Worm (Caenorhabditis elegans): ENCODE data around the gene C41H7.9.
A peak's percentile ranks its signal among the peaks of the same experiment; 100 is the strongest.

C41H7.9 gene

ce11 chrII:3014196-3014849, 2.3 kb upstream of the C41H7.9 start, which contains the start of gene C41H7.2:
TSS of gene C41H7.2 (plus strand) at chrII:3014817.
- TF ChIP-seq nhr-25 (tag; optimal IDR thresholded peaks at IDR 0.05) (no peak), pqm-1 (tag; optimal IDR thresholded peaks at IDR 0.05) (peak; percentile 49), nhr-67 (tag; optimal IDR thresholded peaks at IDR 0.05) (no peak), ama-1 (optimal IDR thresholded peaks at IDR 0.05) (no peak), nhr-23 (tag; optimal IDR thresholded peaks at IDR 0.05) (no peak), skn-1 (tag; optimal IDR thresholded peaks at IDR 0.05) (no peak), unc-62 (GFP tag; optimal IDR thresholded peaks at IDR 0.05) (no peak), ceh-9 (tag; optimal IDR thresholded peaks at IDR 0.05) (no peak), snpc-4 (tag; optimal IDR thresholded peaks at IDR 0.05) (no peak), fkh-10 (GFP tag; optimal IDR thresholded peaks at IDR 0.05) (no peak), ceh-28 (tag; optimal IDR thresholded peaks at IDR 0.05) (no peak), elt-1 (tag; optimal IDR thresholded peaks at IDR 0.05) (no peak), nfya-1 (tag; optimal IDR thresholded peaks at IDR 0.05; ENCODE audit: insufficient read depth) (peak; percentile 83), daf-12 (tag; optimal IDR thresholded peaks at IDR 0.05) (no peak), elt-2 (tag; optimal IDR thresholded peaks at IDR 0.05) (peak; percentile 91), mdl-1 (tag; optimal IDR thresholded peaks at IDR 0.05) (no peak)

ce11 chrII:3008400-3008799, 3.6 kb downstream of the C41H7.9 start, which contains the start of gene sdz-5:
TSS of gene sdz-5 (plus strand) at chrII:3008700.
- TF ChIP-seq elt-2 (tag; optimal IDR thresholded peaks at IDR 0.05) (no peak), nhr-12 (tag; optimal IDR thresholded peaks at IDR 0.05) (no peak), egl-27 (tag; optimal IDR thresholded peaks at IDR 0.05) (no peak), eor-1 (tag; optimal IDR thresholded peaks at IDR 0.05) (no peak), nhr-77 (tag; optimal IDR thresholded peaks at IDR 0.05) (no peak), pha-4 (tag; optimal IDR thresholded peaks at IDR 0.05) (no peak), ceh-9 (tag; optimal IDR thresholded peaks at IDR 0.05) (no peak), nhr-11 (tag; optimal IDR thresholded peaks at IDR 0.05) (no peak), ZK546.5 (tag; optimal IDR thresholded peaks at IDR 0.05) (no peak), skn-1 (tag; optimal IDR thresholded peaks at IDR 0.05) (no peak), nhr-76 (tag; optimal IDR thresholded peaks at IDR 0.05) (no peak), pqm-1 (tag; optimal IDR thresholded peaks at IDR 0.05) (no peak), fos-1 (tag; optimal IDR thresholded peaks at IDR 0.05) (no peak), ceh-82 (tag; optimal IDR thresholded peaks at IDR 0.05) (no peak)

- TF ChIP-seq lin-15B (tag; optimal IDR thresholded peaks at IDR 0.05) (no peak), nhr-23 (tag; optimal IDR thresholded peaks at IDR 0.05) (no peak)
Measured at ce11 chrII:3005499-3005898, 6.5 kb downstream of the C41H7.9 start, which contains the start of gene lido-12. TSS of gene lido-12 (plus strand) at chrII:3005799.

ce11 chrII:3003667-3004066, 8.4 kb downstream of the C41H7.9 start, which contains the start of gene lido-11:
TSS of gene lido-11 (plus strand) at chrII:3003967.
- TF ChIP-seq fos-1 (tag; optimal IDR thresholded peaks at IDR 0.05) (no peak), egl-27 (tag; optimal IDR thresholded peaks at IDR 0.05) (no peak), daf-12 (tag; optimal IDR thresholded peaks at IDR 0.05) (no peak), pha-4 (tag; optimal IDR thresholded peaks at IDR 0.05) (no peak), ceh-82 (tag; optimal IDR thresholded peaks at IDR 0.05) (no peak), ZK546.5 (tag; optimal IDR thresholded peaks at IDR 0.05) (no peak), mdl-1 (tag; optimal IDR thresholded peaks at IDR 0.05) (no peak)

ce11 chrII:3002211-3002610, 9.8 kb downstream of the C41H7.9 start, which contains the start of gene lido-10:
TSS of gene lido-10 (plus strand) at chrII:3002511.
- no peak for TF ChIP-seq skn-1 (tag; optimal IDR thresholded peaks at IDR 0.05)
- no peak for TF ChIP-seq pqm-1 (tag; optimal IDR thresholded peaks at IDR 0.05)
- no peak for TF ChIP-seq eor-1 (tag; optimal IDR thresholded peaks at IDR 0.05)
- no peak for TF ChIP-seq pha-4 (tag; optimal IDR thresholded peaks at IDR 0.05)
- no peak for TF ChIP-seq nhr-67 (tag; optimal IDR thresholded peaks at IDR 0.05)
- no peak for TF ChIP-seq elt-2 (tag; optimal IDR thresholded peaks at IDR 0.05)
- no peak for TF ChIP-seq ztf-11 (tag; optimal IDR thresholded peaks at IDR 0.05)
- TF ChIP-seq mdl-1 (tag; optimal IDR thresholded peaks at IDR 0.05): no peak
- TF ChIP-seq elt-3 (tag; optimal IDR thresholded peaks at IDR 0.05): no peak
- TF ChIP-seq R02D3.7 (tag; optimal IDR thresholded peaks at IDR 0.05): no peak
- no peak for TF ChIP-seq zag-1 (tag; optimal IDR thresholded peaks at IDR 0.05)
- TF ChIP-seq ceh-28 (tag; optimal IDR thresholded peaks at IDR 0.05): no peak
- no peak for TF ChIP-seq fkh-2 (tag; optimal IDR thresholded peaks at IDR 0.05)
- TF ChIP-seq lin-15B (tag; optimal IDR thresholded peaks at IDR 0.05): no peak
- no peak for TF ChIP-seq ceh-82 (tag; optimal IDR thresholded peaks at IDR 0.05)
- no peak for TF ChIP-seq lin-39 (tag; optimal IDR thresholded peaks at IDR 0.05)
- TF ChIP-seq snpc-4 (tag; optimal IDR thresholded peaks at IDR 0.05): no peak
- no peak for TF ChIP-seq tbx-2 (tag; optimal IDR thresholded peaks at IDR 0.05)
- TF ChIP-seq daf-12 (tag; optimal IDR thresholded peaks at IDR 0.05): no peak

All from whole organism, L3 larva.